Fruit fly (Drosophila melanogaster) whole organism, prepupa: Measurements from ENCODE around the gene Pax.

Source experiments
- Blimp-1 ChIP-seq: fragments of 200-800 bp; sonication (Bioruptor generic); optimal IDR thresholded peaks from 3 replicates; lab custom pipeline; 2017; ENCODE audit warnings: missing biosample characterization, missing genetic modification characterization, mild to moderate bottlenecking, moderate library complexity, missing genetic modification reagents
- CG10631 ChIP-seq: fragments of 200-800 bp; sonication (Bioruptor generic); optimal IDR thresholded peaks from 2 replicates; lab custom pipeline; 2016; ENCODE audit warnings: missing biosample characterization, missing genetic modification characterization
- CG10669 ChIP-seq: fragments of 200-800 bp; sonication (Bioruptor generic); optimal IDR thresholded peaks from 3 replicates; lab custom pipeline; 2018; ENCODE audit warnings: missing biosample characterization, mild to moderate bottlenecking, missing genetic modification characterization, moderate library complexity
- CG11294 ChIP-seq: fragments of 200-800 bp; sonication (Bioruptor generic); IDR thresholded peaks from 2 replicates; pipeline ENCODE4 v1.3.6; 2022; ENCODE audit warnings: missing biosample characterization, missing genetic modification characterization
- CG11762 ChIP-seq: fragments of 200-800 bp; sonication (Bioruptor generic); optimal IDR thresholded peaks from 3 replicates; lab custom pipeline; 2016; ENCODE audit warnings: missing biosample characterization, missing genetic modification characterization; ENCODE audit not compliant: insufficient read depth
- CG15336 ChIP-seq: fragments of 200-800 bp; sonication (Bioruptor generic); IDR thresholded peaks from 2 replicates; pipeline ENCODE4 v1.3.6; 2022; ENCODE audit warnings: missing biosample characterization, missing genetic modification characterization
- CG1621 ChIP-seq: fragments of 200-800 bp; sonication (Bioruptor generic); optimal IDR thresholded peaks from 3 replicates; lab custom pipeline; 2018; ENCODE audit warnings: missing biosample characterization, mild to moderate bottlenecking, missing genetic modification characterization
- CG3032 ChIP-seq: fragments of 200-800 bp; optimal IDR thresholded peaks from 2 replicates; lab custom pipeline; 2019; ENCODE audit warnings: missing biosample characterization, mild to moderate bottlenecking, missing genetic modification characterization, moderate library complexity
- CG31627 ChIP-seq: fragments of 200-800 bp; sonication (Bioruptor generic); optimal IDR thresholded peaks from 3 replicates; lab custom pipeline; 2016; ENCODE audit warnings: missing biosample characterization, missing genetic modification characterization
- CG32006 ChIP-seq: fragments of 200-800 bp; sonication (Bioruptor generic); optimal IDR thresholded peaks from 3 replicates; lab custom pipeline; 2017; ENCODE audit warnings: missing biosample characterization, mild to moderate bottlenecking, missing genetic modification characterization
- CG4318 ChIP-seq: fragments of 200-800 bp; sonication (Bioruptor generic); optimal IDR thresholded peaks from 3 replicates; lab custom pipeline; 2017; ENCODE audit warnings: missing biosample characterization, mild to moderate bottlenecking, missing genetic modification characterization
- CG6163 ChIP-seq: fragments of 200-800 bp; sonication (Bioruptor generic); IDR thresholded peaks from 3 replicates; pipeline ENCODE4 v1.3.6; 2022; ENCODE audit warnings: missing biosample characterization, missing genetic modification characterization
- CG6276 ChIP-seq: fragments of 200-800 bp; sonication (Bioruptor generic); optimal IDR thresholded peaks from 2 replicates; lab custom pipeline; 2017; ENCODE audit warnings: missing biosample characterization, mild to moderate bottlenecking, missing genetic modification characterization
- CG6792 ChIP-seq: fragments of 200-800 bp; sonication (Bioruptor generic); optimal IDR thresholded peaks from 3 replicates; lab custom pipeline; 2016; ENCODE audit warnings: missing biosample characterization, missing genetic modification characterization
- CG6808 ChIP-seq: fragments of 200-800 bp; sonication (Bioruptor generic); optimal IDR thresholded peaks from 3 replicates; lab custom pipeline; 2017; ENCODE audit warnings: missing biosample characterization, missing genetic modification characterization, mild to moderate bottlenecking, moderate library complexity, missing genetic modification reagents
- CG6854 ChIP-seq: fragments of 200-800 bp; sonication (Bioruptor generic); optimal IDR thresholded peaks from 2 replicates; lab custom pipeline; 2017; ENCODE audit warnings: missing biosample characterization, mild to moderate bottlenecking, missing genetic modification characterization
- CG7368 ChIP-seq: fragments of 200-800 bp; sonication (Bioruptor generic); optimal IDR thresholded peaks from 3 replicates; lab custom pipeline; 2016; ENCODE audit warnings: missing biosample characterization, missing genetic modification characterization
- CG8119 ChIP-seq: fragments of 200-800 bp; sonication (Bioruptor generic); IDR thresholded peaks from 3 replicates; pipeline ENCODE4 v1.3.6; 2022; ENCODE audit warnings: missing biosample characterization, missing genetic modification characterization
- CG8632 ChIP-seq: fragments of 200-800 bp; sonication (Bioruptor generic); optimal IDR thresholded peaks from 3 replicates; lab custom pipeline; 2016; ENCODE audit warnings: missing biosample characterization, missing genetic modification characterization
- CG9139 ChIP-seq: fragments of 200-800 bp; sonication (Bioruptor generic); optimal IDR thresholded peaks from 3 replicates; lab custom pipeline; 2017; ENCODE audit warnings: missing biosample characterization, mild to moderate bottlenecking, missing genetic modification characterization
- Eip75B ChIP-seq: fragments of 200-800 bp; sonication (Bioruptor generic); optimal IDR thresholded peaks from 3 replicates; lab custom pipeline; 2016; ENCODE audit warnings: missing biosample characterization, missing genetic modification characterization
- Eip78C ChIP-seq: fragments of 200-800 bp; sonication (Bioruptor generic); peaks from one replicate; lab custom pipeline; 2016; ENCODE audit warnings: missing biosample characterization, missing genetic modification characterization
- Ets21C ChIP-seq: fragments of 200-800 bp; sonication (Bioruptor generic); optimal IDR thresholded peaks from 3 replicates; lab custom pipeline; 2016; ENCODE audit warnings: missing biosample characterization, missing genetic modification characterization
- Ets96B ChIP-seq: fragments of 200-800 bp; optimal IDR thresholded peaks from 2 replicates; lab custom pipeline; 2019; ENCODE audit warnings: missing biosample characterization, mild to moderate bottlenecking, missing genetic modification characterization, moderate library complexity
- Gug ChIP-seq: fragments of 200-800 bp; sonication (Bioruptor generic); IDR thresholded peaks from 2 replicates; pipeline ENCODE4 v1.3.6; 2022; ENCODE audit warnings: missing biosample characterization, missing genetic modification characterization
- Hr38 ChIP-seq: sonication (Bioruptor generic); optimal IDR thresholded peaks from 2 replicates; lab custom pipeline; 2016; ENCODE audit warnings: missing biosample characterization, missing genetic modification characterization
- Hr39 ChIP-seq: fragments of 200-800 bp; sonication (Bioruptor generic); optimal IDR thresholded peaks from 2 replicates; lab custom pipeline; 2016; ENCODE audit warnings: missing biosample characterization, missing genetic modification characterization
- Hr4 ChIP-seq: fragments of 200-800 bp; sonication (Bioruptor generic); optimal IDR thresholded peaks from 3 replicates; lab custom pipeline; 2016; ENCODE audit warnings: missing biosample characterization, missing genetic modification characterization
- Lpt ChIP-seq: fragments of 200-800 bp; sonication (Bioruptor generic); optimal IDR thresholded peaks from 3 replicates; lab custom pipeline; 2016; ENCODE audit warnings: missing biosample characterization, missing genetic modification characterization
- Met ChIP-seq: fragments of 200-800 bp; sonication (Bioruptor generic); optimal IDR thresholded peaks from 3 replicates; lab custom pipeline; 2016; ENCODE audit warnings: missing biosample characterization, missing genetic modification characterization
- OdsH ChIP-seq: fragments of 200-800 bp; sonication (Bioruptor generic); optimal IDR thresholded peaks from 3 replicates; lab custom pipeline; 2016; ENCODE audit warnings: missing biosample characterization, missing genetic modification characterization
- Smox ChIP-seq: fragments of 200-800 bp; sonication (Bioruptor generic); optimal IDR thresholded peaks from 3 replicates; lab custom pipeline; 2016; ENCODE audit warnings: missing biosample characterization, missing genetic modification characterization
- Sox102F ChIP-seq: fragments of 200-800 bp; sonication (Bioruptor generic); optimal IDR thresholded peaks from 2 replicates; lab custom pipeline; 2016; ENCODE audit warnings: missing biosample characterization, mild to moderate bottlenecking, missing genetic modification characterization
- Sox15 ChIP-seq: fragments of 200-800 bp; sonication (Bioruptor generic); optimal IDR thresholded peaks from 3 replicates; lab custom pipeline; 2016; ENCODE audit warnings: missing biosample characterization, missing genetic modification characterization
- achi ChIP-seq: fragments of 200-800 bp; sonication (Bioruptor generic); optimal IDR thresholded peaks from 3 replicates; lab custom pipeline; 2016; ENCODE audit warnings: missing biosample characterization, missing genetic modification characterization
- acj6 ChIP-seq: fragments of 200-800 bp; sonication (Bioruptor generic); optimal IDR thresholded peaks from 3 replicates; lab custom pipeline; 2016; ENCODE audit warnings: missing biosample characterization, missing genetic modification characterization
- cyc ChIP-seq: fragments of 200-800 bp; sonication (Bioruptor generic); optimal IDR thresholded peaks from 3 replicates; lab custom pipeline; 2016; ENCODE audit warnings: missing biosample characterization, missing genetic modification characterization
- dsx ChIP-seq: fragments of 200-800 bp; optimal IDR thresholded peaks from 3 replicates; lab custom pipeline; 2019; ENCODE audit warnings: missing biosample characterization, mild to moderate bottlenecking, missing genetic modification characterization, moderate library complexity; ENCODE audit not compliant: poor library complexity, severe bottlenecking
- eg ChIP-seq: fragments of 200-800 bp; sonication (Bioruptor generic); IDR thresholded peaks from 3 replicates; pipeline ENCODE4 v1.3.6; 2022; ENCODE audit warnings: missing biosample characterization, missing genetic modification characterization
- esn ChIP-seq: fragments of 200-800 bp; sonication (Bioruptor generic); optimal IDR thresholded peaks from 2 replicates; lab custom pipeline; 2016; ENCODE audit warnings: missing biosample characterization, mild to moderate bottlenecking, missing genetic modification characterization, moderate library complexity
- fd59A ChIP-seq: fragments of 200-800 bp; sonication (Bioruptor generic); optimal IDR thresholded peaks from 2 replicates; lab custom pipeline; 2017; ENCODE audit warnings: missing biosample characterization, mild to moderate bottlenecking, missing genetic modification characterization, missing genetic modification reagents
- fd85E ChIP-seq: fragments of 200-800 bp; sonication (Bioruptor generic); optimal IDR thresholded peaks from 3 replicates; lab custom pipeline; 2016; ENCODE audit warnings: missing biosample characterization, missing genetic modification characterization
- fkh ChIP-seq: fragments of 200-800 bp; sonication (Bioruptor generic); optimal IDR thresholded peaks from 3 replicates; lab custom pipeline; 2017; ENCODE audit warnings: missing biosample characterization, mild to moderate bottlenecking, missing genetic modification characterization, moderate library complexity
- lz ChIP-seq: fragments of 200-800 bp; sonication (Bioruptor generic); optimal IDR thresholded peaks from 3 replicates; lab custom pipeline; 2016; ENCODE audit warnings: missing biosample characterization, missing genetic modification characterization
- net ChIP-seq: fragments of 200-800 bp; sonication (Bioruptor generic); optimal IDR thresholded peaks from 3 replicates; lab custom pipeline; 2016; ENCODE audit warnings: missing biosample characterization, missing genetic modification characterization
- pdm3 ChIP-seq: fragments of 200-800 bp; sonication (Bioruptor generic); optimal IDR thresholded peaks from 3 replicates; lab custom pipeline; 2016; ENCODE audit warnings: missing biosample characterization, missing genetic modification characterization
- spab ChIP-seq: fragments of 200-800 bp; sonication (Bioruptor generic); optimal IDR thresholded peaks from 2 replicates; lab custom pipeline; 2017; ENCODE audit warnings: missing biosample characterization, mild to moderate bottlenecking, missing genetic modification characterization, missing genetic modification reagents
- ss ChIP-seq, 2 experiments: fragments of 200-800 bp; sonication (Bioruptor generic); optimal IDR thresholded peaks; 2 replicates in 1 of 2; 3 replicates in 1 of 2; lab custom pipeline; 2017 to 2018; ENCODE audit warnings: mild to moderate bottlenecking in 2 of 2, missing biosample characterization in 2 of 2, missing genetic modification characterization in 2 of 2, moderate library complexity in 1 of 2
- svp ChIP-seq: fragments of 200-800 bp; sonication (Bioruptor generic); peaks from one replicate; lab custom pipeline; 2016; ENCODE audit warnings: missing biosample characterization, missing genetic modification characterization
- topi ChIP-seq: fragments of 200-800 bp; sonication (Bioruptor generic); optimal IDR thresholded peaks from 3 replicates; lab custom pipeline; 2016; ENCODE audit warnings: missing biosample characterization, missing genetic modification characterization
- vri ChIP-seq: fragments of 200-800 bp; sonication (Bioruptor generic); optimal IDR thresholded peaks from 3 replicates; lab custom pipeline; 2016; ENCODE audit warnings: missing biosample characterization, mild to moderate bottlenecking, missing genetic modification characterization

Gene Pax

DNA sequence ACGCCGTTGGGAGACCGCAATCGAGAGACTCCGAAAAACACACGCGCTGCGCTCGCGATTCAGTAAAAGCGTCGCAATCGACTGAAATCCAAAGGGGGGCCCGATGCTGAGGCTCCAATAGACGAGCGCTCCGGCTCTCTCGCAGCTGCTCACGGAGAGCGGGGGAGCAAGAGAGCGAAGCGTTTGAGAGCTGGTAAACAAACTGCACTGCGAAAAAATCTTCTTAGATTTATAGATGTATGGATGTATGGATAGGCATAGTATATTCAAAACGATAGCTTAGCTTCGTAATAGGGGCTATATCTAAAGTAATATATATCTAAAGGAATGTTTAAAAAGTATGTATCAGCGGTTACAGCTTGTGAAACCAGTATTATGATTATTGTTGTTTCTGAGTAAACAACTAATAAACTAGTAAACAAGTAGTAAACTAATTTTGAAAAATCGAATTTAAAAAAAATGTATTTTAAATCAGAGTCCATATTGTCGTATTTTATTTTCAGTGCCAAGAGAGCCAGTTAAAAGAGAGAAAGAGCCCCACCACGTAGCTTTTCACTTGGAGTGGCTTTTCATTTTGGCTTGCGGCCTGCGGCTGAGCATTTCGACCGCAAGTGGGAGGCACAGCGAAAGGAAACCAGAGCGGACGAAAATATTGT lies 2.8 kb downstream of the Pax start, which contains the start of the genes Alp12 and CG13085:
Alp12 (plus strand) TSS at position 584 of the 656 bp plus-strand sequence.
CG13085 (plus strand) TSS at position 584 of the 656 bp plus-strand sequence.
- TF ChIP-seq CG32006 (GFP tag; lab: Kevin White, UChicago), result peak; percentile 99
- peak; percentile 97 for TF ChIP-seq CG11294 (GFP tag; lab: Robert Waterston, UW)
- peak; percentile 93 for TF ChIP-seq CG31627 (GFP tag; lab: Kevin White, UChicago)
- peak; percentile 99 for TF ChIP-seq CG8119 (GFP tag; lab: Robert Waterston, UW)
- TF ChIP-seq CG6163 (GFP tag; lab: Robert Waterston, UW), result peak; percentile 95
- peak; percentile 97 for TF ChIP-seq OdsH (GFP tag; lab: Kevin White, UChicago)
- TF ChIP-seq CG15336 (GFP tag; lab: Robert Waterston, UW), result peak; percentile 99
- peak; percentile 93 for TF ChIP-seq CG7368 (GFP tag; lab: Kevin White, UChicago)
- TF ChIP-seq Ets96B (tag; lab: Kevin White, UChicago), result peak; percentile 88
- TF ChIP-seq CG11762 (GFP tag; lab: Kevin White, UChicago), result peak; percentile 92
- peak; percentile 89 to 90 for TF ChIP-seq ss (GFP tag; optimal IDR thresholded peaks at IDR 0.05; lab: Kevin White, UChicago)
- peak; percentile 96 for TF ChIP-seq lz
- peak; percentile 93 for TF ChIP-seq CG3032 (tag; lab: Kevin White, UChicago)
- peak; percentile 89 for TF ChIP-seq CG1621 (tag; lab: Kevin White, UChicago)
- peak; percentile 92 for TF ChIP-seq CG10669 (GFP tag; lab: Kevin White, UChicago)
- peak; percentile 99 for TF ChIP-seq Lpt (GFP tag; lab: Kevin White, UChicago)
- TF ChIP-seq Sox15, result peak; percentile 91
- peak; percentile 94 for TF ChIP-seq Smox (GFP tag; lab: Kevin White, UChicago)
- TF ChIP-seq fkh, result peak; percentile 95
- TF ChIP-seq esn, result peak; percentile 97
- peak; percentile 92 for TF ChIP-seq fd59A (GFP tag; lab: Kevin White, UChicago)
- TF ChIP-seq CG10631 (GFP tag; lab: Kevin White, UChicago), result peak; percentile 98
- TF ChIP-seq cyc (GFP tag; lab: Kevin White, UChicago), result peak; percentile 89
- TF ChIP-seq CG6792 (GFP tag; lab: Kevin White, UChicago), result peak; percentile 95
- peak; percentile 8 for TF ChIP-seq Hr38
- peak; percentile 89 for TF ChIP-seq vri (GFP tag; lab: Kevin White, UChicago)
- peak; percentile 95 for TF ChIP-seq topi (GFP tag; lab: Kevin White, UChicago)
- peak; percentile 97 for TF ChIP-seq CG4318 (GFP tag; lab: Kevin White, UChicago)
- peak; percentile 86 for TF ChIP-seq Ets21C (GFP tag; lab: Kevin White, UChicago)
- TF ChIP-seq svp (GFP tag; lab: Kevin White, UChicago), result peak; percentile 95
- TF ChIP-seq Met (GFP tag; lab: Kevin White, UChicago), result peak; percentile 94
- peak; percentile 73 for TF ChIP-seq fd85E (GFP tag; lab: Kevin White, UChicago)
- TF ChIP-seq Eip78C (GFP tag; lab: Kevin White, UChicago), result peak; percentile 99
- TF ChIP-seq CG9139 (GFP tag; lab: Kevin White, UChicago), result peak; percentile 77
- peak; percentile 96 for TF ChIP-seq acj6 (GFP tag; lab: Kevin White, UChicago)
- peak; percentile 97 for TF ChIP-seq Gug (GFP tag; lab: Robert Waterston, UW)
- peak; percentile 90 for TF ChIP-seq CG6854 (GFP tag; lab: Kevin White, UChicago)
- TF ChIP-seq Hr4 (GFP tag; lab: Kevin White, UChicago), result peak; percentile 98
- TF ChIP-seq CG6276 (GFP tag; lab: Kevin White, UChicago), result peak; percentile 99
- TF ChIP-seq CG8632, result peak; percentile 94
- TF ChIP-seq Blimp-1 (GFP tag; lab: Kevin White, UChicago), result peak; percentile 86
- peak; percentile 96 for TF ChIP-seq Eip75B (GFP tag; lab: Kevin White, UChicago)
- TF ChIP-seq Sox102F, result peak; percentile 92
- TF ChIP-seq net (GFP tag; lab: Kevin White, UChicago), result peak; percentile 97
- peak; percentile 93 for TF ChIP-seq spab
- TF ChIP-seq achi (GFP tag; lab: Kevin White, UChicago), result peak; percentile 96
- peak; percentile 91 for TF ChIP-seq Hr39 (GFP tag; lab: Kevin White, UChicago)
- peak; percentile 91 for TF ChIP-seq dsx
- peak; percentile 95 for TF ChIP-seq eg (GFP tag; lab: Robert Waterston, UW)
- peak; percentile 96 for TF ChIP-seq pdm3
- peak; percentile 94 for TF ChIP-seq CG6808 (GFP tag; lab: Kevin White, UChicago)
